Fruit fly (Drosophila melanogaster): ENCODE data around the gene CG32445.

The CG32445 gene

dm6 chr3L:21626036-21626614 is 13.0 kb upstream of the CG32445 start (continued):
- TF ChIP-seq CG9797 (GFP tag; optimal IDR thresholded peaks at IDR 0.05) (peak; percentile 2), YL-1 (GFP tag; optimal IDR thresholded peaks at IDR 0.05) (peak; percentile 40), Doc3 (GFP tag; IDR thresholded peaks at IDR 0.05; ENCODE audit: partially characterized antibody) (peak; percentile 59; the same call in 2 of the 3 replicates), CG17186 (GFP tag; optimal IDR thresholded peaks at IDR 0.05) (peak; percentile 47), CG13287 (GFP tag; IDR thresholded peaks at IDR 0.05; ENCODE audit: partially characterized antibody) (peak; percentile 83), slou (GFP tag; optimal IDR thresholded peaks at IDR 0.05) (no peak), CG15479 (GFP tag; optimal IDR thresholded peaks at IDR 0.05) (peak; percentile 6), Dll (GFP tag; IDR thresholded peaks at IDR 0.05; ENCODE audit: partially characterized antibody) (peak; percentile 79), Lim3 (GFP tag; IDR thresholded peaks at IDR 0.05) (no peak), HLH4C (GFP tag; IDR thresholded peaks at IDR 0.05; ENCODE audit: partially characterized antibody) (peak; percentile 68), gem (tag; optimal IDR thresholded peaks at IDR 0.05) (no peak), emc (GFP tag; optimal IDR thresholded peaks at IDR 0.05) (no peak), ttk (GFP tag; IDR thresholded peaks at IDR 0.05) (no peak), MBD-R2 (GFP tag; IDR thresholded peaks at IDR 0.05) (peak; percentile 60; the same call in 1 of the 2 replicates), onecut (GFP tag; IDR thresholded peaks at IDR 0.05) (peak; percentile 52; the same call in 1 of the 2 replicates), Scr (GFP tag; IDR thresholded peaks at IDR 0.05; ENCODE audit: partially characterized antibody) (peak; percentile 78), CG18262 (tag; optimal IDR thresholded peaks at IDR 0.05) (no peak), CG10267 (tag; optimal IDR thresholded peaks at IDR 0.05) (peak; percentile 45), Sry-δ (GFP tag; optimal IDR thresholded peaks at IDR 0.05) (peak; percentile 82), BtbVII (GFP tag; optimal IDR thresholded peaks at IDR 0.05) (no peak), bbx (GFP tag; IDR thresholded peaks at IDR 0.05; ENCODE audit: partially characterized antibody) (peak; percentile 71; the same call in 1 of the 2 replicates), gfzf (GFP tag; optimal IDR thresholded peaks at IDR 0.05) (peak; percentile 15), crol (GFP tag; IDR thresholded peaks at IDR 0.05) (no peak), Myb (GFP tag; optimal IDR thresholded peaks at IDR 0.05) (no peak), Bgb (GFP tag; IDR thresholded peaks at IDR 0.05; ENCODE audit: partially characterized antibody) (peak; percentile 72; the same call in 1 of the 2 replicates), CG14710 (tag; optimal IDR thresholded peaks at IDR 0.05) (peak; percentile 52), stc (GFP tag; IDR thresholded peaks at IDR 0.05) (no peak), dm (GFP tag; optimal IDR thresholded peaks at IDR 0.05) (peak; percentile 5), lbe (GFP tag; optimal IDR thresholded peaks at IDR 0.05) (peak; percentile 0), CG12659 (GFP tag; optimal IDR thresholded peaks at IDR 0.05) (peak; percentile 38), unc-4 (GFP tag; IDR thresholded peaks at IDR 0.05; ENCODE audit: partially characterized antibody) (peak; percentile 82)

- TF ChIP-seq nerfin-2 (GFP tag; IDR thresholded peaks at IDR 0.05; ENCODE audit: partially characterized antibody) = no peak
- TF ChIP-seq CG5180 (GFP tag; optimal IDR thresholded peaks at IDR 0.05) = no peak
- TF ChIP-seq en (GFP tag; optimal IDR thresholded peaks at IDR 0.05) = no peak
- TF ChIP-seq Dbx (GFP tag; IDR thresholded peaks at IDR 0.05) = no peak
- TF ChIP-seq CG10209 (GFP tag; optimal IDR thresholded peaks at IDR 0.05) = no peak
- TF ChIP-seq Poxn (GFP tag; IDR thresholded peaks at IDR 0.05) = no peak
- TF ChIP-seq CG10366 (GFP tag; IDR thresholded peaks at IDR 0.05) = no peak
- peak; percentile 39; the same call in 1 of the 2 replicates for TF ChIP-seq Rfx (GFP tag; IDR thresholded peaks at IDR 0.05)
- TF ChIP-seq tll (GFP tag; optimal IDR thresholded peaks at IDR 0.05) = no peak
- TF ChIP-seq ab (GFP tag; optimal IDR thresholded peaks at IDR 0.05) = no peak
- TF ChIP-seq HLH3B (GFP tag; IDR thresholded peaks at IDR 0.05) = no peak
- TF ChIP-seq zen (tag; optimal IDR thresholded peaks at IDR 0.05) = peak; percentile 29
- TF ChIP-seq Ets97D (GFP tag; optimal IDR thresholded peaks at IDR 0.05) = peak; percentile 29
- TF ChIP-seq nau (GFP tag; optimal IDR thresholded peaks at IDR 0.05) = no peak
- peak; percentile 15 for TF ChIP-seq grau (tag; optimal IDR thresholded peaks at IDR 0.05)
- TF ChIP-seq Hey (tag; optimal IDR thresholded peaks at IDR 0.05) = no peak
- no peak for TF ChIP-seq fu2 (GFP tag; optimal IDR thresholded peaks at IDR 0.05)
- peak; percentile 30 for TF ChIP-seq CG17829 (tag; optimal IDR thresholded peaks at IDR 0.05)
- no peak for TF ChIP-seq Hmx (GFP tag; optimal IDR thresholded peaks at IDR 0.05)
Observed at dm6 chr3L:21634152-21634689, 4.9 kb upstream of the CG32445 start, which contains the start of gene MED1. Gene MED1 (minus strand): TSS chr3L:21634446.
